Worm (Caenorhabditis elegans) whole organism, L3 larva: ENCODE data around the gene smut-1.

Experiments used
- R02D3.7 ChIP-seq: fragments of 150-350 bp; optimal IDR thresholded peaks from 2 replicates; lab custom pipeline; 2014; ENCODE audit warnings: missing biosample characterization, missing genetic modification characterization
- aly-2 ChIP-seq: fragments of 150-350 bp; optimal IDR thresholded peaks from 2 replicates; lab custom pipeline; 2014; ENCODE audit warnings: missing biosample characterization, missing genetic modification characterization
- ceh-28 ChIP-seq: fragments of 150-350 bp; optimal IDR thresholded peaks from 2 replicates; lab custom pipeline; 2014; ENCODE audit warnings: missing biosample characterization, missing genetic modification reagents, missing genetic modification characterization
- ceh-82 ChIP-seq: fragments of 150-350 bp; optimal IDR thresholded peaks from 2 replicates; lab custom pipeline; 2014; ENCODE audit warnings: missing biosample characterization, missing genetic modification characterization
- daf-12 ChIP-seq: fragments of 150-350 bp; optimal IDR thresholded peaks from 2 replicates; lab custom pipeline; 2014; ENCODE audit warnings: missing biosample characterization, missing genetic modification reagents, missing genetic modification characterization
- egl-27 ChIP-seq: sonication (generic microtip); optimal IDR thresholded peaks from 4 replicates; lab custom pipeline; 2017; ENCODE audit warnings: missing biosample characterization, missing genetic modification reagents, missing genetic modification characterization
- egl-5 ChIP-seq: fragments of 150-350 bp; optimal IDR thresholded peaks from 2 replicates; lab custom pipeline; 2017; ENCODE audit warnings: missing biosample characterization, missing genetic modification reagents, missing genetic modification characterization, inconsistent platforms
- elt-3 ChIP-seq, 3 experiments: fragments of 150-350 bp in 1 of 3; sonication (generic microtip) in 2 of 3; optimal IDR thresholded peaks; 2 replicates in 2 of 3; 4 replicates in 1 of 3; lab custom pipeline; 2014 to 2017; ENCODE audit warnings: missing biosample characterization in 3 of 3, missing genetic modification characterization in 3 of 3
- eor-1 ChIP-seq, 2 experiments: fragments of 150-350 bp; optimal IDR thresholded peaks; 2 replicates each; lab custom pipeline; 2014 to 2018; ENCODE audit warnings: missing biosample characterization in 2 of 2, missing genetic modification characterization in 2 of 2
- fkh-10 ChIP-seq: sonication (generic microtip); optimal IDR thresholded peaks from 2 replicates; lab custom pipeline; 2017; ENCODE audit warnings: missing biosample characterization, missing genetic modification reagents, missing genetic modification characterization
- fos-1 ChIP-seq: fragments of 150-350 bp; optimal IDR thresholded peaks from 2 replicates; lab custom pipeline; 2014; ENCODE audit warnings: missing biosample characterization, missing genetic modification characterization
- hmg-11 ChIP-seq: sonication (generic microtip); optimal IDR thresholded peaks from 2 replicates; lab custom pipeline; 2016; ENCODE audit warnings: missing genetic modification characterization, missing compliant biosample characterization
- jun-1 ChIP-seq: fragments of 150-350 bp; optimal IDR thresholded peaks from 2 replicates; lab custom pipeline; 2014; ENCODE audit warnings: missing biosample characterization, missing genetic modification reagents, missing genetic modification characterization
- lin-15B ChIP-seq: fragments of 150-350 bp; optimal IDR thresholded peaks from 2 replicates; lab custom pipeline; 2014; ENCODE audit warnings: missing biosample characterization, missing genetic modification characterization
- lin-39 ChIP-seq: fragments of 150-350 bp; optimal IDR thresholded peaks from 2 replicates; lab custom pipeline; 2018; ENCODE audit warnings: missing biosample characterization, missing genetic modification reagents, missing genetic modification characterization
- lsy-12 ChIP-seq: sonication (generic microtip); optimal IDR thresholded peaks from 2 replicates; lab custom pipeline; 2016; ENCODE audit warnings: mild to moderate bottlenecking, missing genetic modification characterization, missing compliant biosample characterization
- mdl-1 ChIP-seq: fragments of 150-350 bp; optimal IDR thresholded peaks from 2 replicates; lab custom pipeline; 2014; ENCODE audit warnings: missing biosample characterization, missing genetic modification characterization
- mml-1 ChIP-seq: fragments of 150-350 bp; sonication (generic microtip); optimal IDR thresholded peaks from 3 replicates; lab custom pipeline; 2014; ENCODE audit warnings: missing biosample characterization, missing genetic modification characterization
- nfya-1 ChIP-seq: sonication (generic microtip); optimal IDR thresholded peaks from 2 replicates; lab custom pipeline; 2017; ENCODE audit warnings: missing genetic modification characterization, mild to moderate bottlenecking, missing compliant biosample characterization, antibody characterized with exemption, moderate library complexity; ENCODE audit not compliant: insufficient read depth
- nhr-11 ChIP-seq: fragments of 150-350 bp; optimal IDR thresholded peaks from 2 replicates; lab custom pipeline; 2014; ENCODE audit warnings: missing biosample characterization, missing genetic modification characterization
- nhr-12 ChIP-seq: fragments of 150-350 bp; optimal IDR thresholded peaks from 2 replicates; lab custom pipeline; 2014; ENCODE audit warnings: missing biosample characterization, missing genetic modification characterization
- nhr-23 ChIP-seq: fragments of 150-350 bp; optimal IDR thresholded peaks from 2 replicates; lab custom pipeline; 2014; ENCODE audit warnings: missing biosample characterization, missing genetic modification reagents, missing genetic modification characterization
- nhr-25 ChIP-seq: sonication (generic microtip); optimal IDR thresholded peaks from 2 replicates; lab custom pipeline; 2017; ENCODE audit warnings: missing biosample characterization, missing genetic modification characterization
- nhr-28 ChIP-seq: fragments of 150-350 bp; optimal IDR thresholded peaks from 2 replicates; lab custom pipeline; 2014; ENCODE audit warnings: missing biosample characterization, missing genetic modification characterization
- nhr-67 ChIP-seq: fragments of 150-350 bp; optimal IDR thresholded peaks from 2 replicates; lab custom pipeline; 2014; ENCODE audit warnings: missing biosample characterization, missing genetic modification characterization
- nhr-77 ChIP-seq: fragments of 150-350 bp; optimal IDR thresholded peaks from 2 replicates; lab custom pipeline; 2014; ENCODE audit warnings: missing biosample characterization, missing genetic modification characterization
- pha-4 ChIP-seq: fragments of 150-350 bp; optimal IDR thresholded peaks from 2 replicates; lab custom pipeline; 2014; ENCODE audit warnings: missing biosample characterization, missing genetic modification reagents, missing genetic modification characterization
- sea-2 ChIP-seq: fragments of 150-350 bp; sonication (generic microtip); optimal IDR thresholded peaks from 4 replicates; lab custom pipeline; 2014; ENCODE audit warnings: missing biosample characterization, missing genetic modification reagents, missing genetic modification characterization
- skn-1 ChIP-seq: fragments of 150-350 bp; optimal IDR thresholded peaks from 2 replicates; lab custom pipeline; 2014; ENCODE audit warnings: missing biosample characterization, missing genetic modification characterization
- tbx-2 ChIP-seq: sonication (generic microtip); optimal IDR thresholded peaks from 2 replicates; lab custom pipeline; 2016; ENCODE audit warnings: mild to moderate bottlenecking, missing genetic modification characterization, missing compliant biosample characterization
- unc-62 ChIP-seq: fragments of 150-350 bp; sonication (generic microtip); optimal IDR thresholded peaks from 4 replicates; lab custom pipeline; 2014; ENCODE audit warnings: missing biosample characterization, missing genetic modification reagents, missing genetic modification characterization
- ztf-11 ChIP-seq: fragments of 150-350 bp; optimal IDR thresholded peaks from 2 replicates; lab custom pipeline; 2014; ENCODE audit warnings: missing biosample characterization, missing genetic modification characterization
- ztf-4 ChIP-seq: fragments of 150-350 bp; optimal IDR thresholded peaks from 2 replicates; lab custom pipeline; 2014; ENCODE audit warnings: missing biosample characterization, missing genetic modification characterization

The smut-1 gene

ce11 chrV:6112823-6113222 lies 15.9 kb downstream of the smut-1 start, which contains the start of gene F17A9.5:
Gene F17A9.5, minus strand, starts transcription at chrV:6112997.
- no peak for TF ChIP-seq skn-1 (tag; lab: Kevin White, UChicago)
- no peak for TF ChIP-seq fos-1
- TF ChIP-seq aly-2 (tag; lab: Kevin White, UChicago): no peak
- TF ChIP-seq nfya-1 (tag; lab: Kevin White, UChicago): no peak

DNA sequence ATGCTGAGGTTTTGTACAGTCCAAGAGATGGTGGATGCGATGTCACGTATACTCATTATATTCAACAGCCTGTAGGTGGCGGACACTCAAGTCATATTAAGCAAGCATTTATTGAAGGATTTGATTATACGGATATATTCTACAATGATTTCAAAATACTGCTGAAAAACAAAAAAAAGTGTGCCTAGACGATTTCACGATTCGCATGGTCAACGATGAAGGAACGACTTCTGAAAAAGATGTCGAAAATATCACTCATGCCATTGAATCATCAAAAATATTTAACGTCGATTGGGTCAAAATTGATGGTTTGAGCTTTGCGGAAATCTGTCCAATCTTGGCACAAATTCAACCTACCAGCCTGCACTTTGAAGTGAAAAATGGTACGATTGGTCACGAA lies 20.1 kb downstream of the smut-1 start:
- TF ChIP-seq pha-4 (no peak), lin-15B (tag; lab: Kevin White, UChicago) (no peak), lin-39 (tag; lab: Kevin White, UChicago) (no peak), lsy-12 (tag; lab: Kevin White, UChicago) (no peak)

ce11 chrV:6120156-6120879 lies 23.4 kb downstream of the smut-1 start, which contains the start of gene ceh-49:
Gene ceh-49, minus strand, starts transcription at chrV:6120206.
- TF ChIP-seq tbx-2 (tag; lab: Kevin White, UChicago): no peak
- no peak for TF ChIP-seq ceh-28
- TF ChIP-seq skn-1 (tag; lab: Kevin White, UChicago): no peak
- TF ChIP-seq nfya-1 (tag; lab: Kevin White, UChicago): no peak
- TF ChIP-seq mml-1 (tag; lab: Kevin White, UChicago): no peak
- TF ChIP-seq fkh-10 (GFP tag; lab: Kevin White, UChicago): no peak
- TF ChIP-seq sea-2 (GFP tag; lab: Kevin White, UChicago): no peak
- TF ChIP-seq egl-5: no peak
- no peak for TF ChIP-seq nhr-25 (tag; lab: Kevin White, UChicago)
- TF ChIP-seq ztf-11 (tag; lab: Kevin White, UChicago): no peak
- TF ChIP-seq fos-1: no peak
- TF ChIP-seq hmg-11: no peak
- no peak for TF ChIP-seq mdl-1 (tag; lab: Kevin White, UChicago)
- TF ChIP-seq nhr-28 (tag; lab: Kevin White, UChicago): no peak
- no peak for TF ChIP-seq pha-4
- TF ChIP-seq nhr-12 (tag; lab: Kevin White, UChicago): no peak
- TF ChIP-seq nhr-67 (tag; lab: Kevin White, UChicago): no peak

ce11 chrV:6121659-6122058 lies 24.8 kb downstream of the smut-1 start:
- TF ChIP-seq nhr-77 (tag; lab: Kevin White, UChicago) (no peak), aly-2 (tag; lab: Kevin White, UChicago) (no peak), nhr-23 (tag; lab: Kevin White, UChicago) (no peak), eor-1 (tag; optimal IDR thresholded peaks at IDR 0.05; lab: Kevin White, UChicago) (no peak), elt-3 (tag; optimal IDR thresholded peaks at IDR 0.05; lab: Kevin White, UChicago) (no peak), daf-12 (tag; lab: Kevin White, UChicago) (no peak), mml-1 (tag; lab: Kevin White, UChicago) (no peak), sea-2 (GFP tag; lab: Kevin White, UChicago) (no peak), nhr-12 (tag; lab: Kevin White, UChicago) (no peak), nhr-67 (tag; lab: Kevin White, UChicago) (no peak), nhr-11 (tag; lab: Kevin White, UChicago) (no peak), R02D3.7 (tag; lab: Kevin White, UChicago) (no peak)

DNA sequence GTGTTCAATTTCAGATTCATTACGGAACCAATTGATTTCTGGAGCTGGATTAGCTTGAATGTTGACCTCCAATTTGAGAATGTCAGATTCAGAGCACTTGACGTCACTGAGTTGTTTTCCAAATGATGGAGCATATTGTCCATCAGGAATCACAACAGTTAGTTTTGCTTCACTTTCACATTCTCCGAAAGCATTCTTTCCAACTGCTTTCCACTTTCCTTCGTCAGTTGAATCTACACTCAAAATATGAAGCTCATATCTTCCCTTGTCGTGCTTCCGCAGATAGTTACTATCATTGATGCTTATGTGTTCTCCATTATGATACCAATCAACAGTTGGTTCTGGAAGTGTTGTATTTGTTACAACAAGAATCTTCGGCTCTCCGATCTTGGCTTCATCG lies 31.4 kb downstream of the smut-1 start:
- TF ChIP-seq egl-27 (tag; lab: Kevin White, UChicago) (no peak), lsy-12 (tag; lab: Kevin White, UChicago) (no peak), elt-3 (tag; optimal IDR thresholded peaks at IDR 0.05; lab: Kevin White, UChicago) (no peak), daf-12 (tag; lab: Kevin White, UChicago) (no peak), ceh-82 (tag; lab: Kevin White, UChicago) (no peak)

DNA sequence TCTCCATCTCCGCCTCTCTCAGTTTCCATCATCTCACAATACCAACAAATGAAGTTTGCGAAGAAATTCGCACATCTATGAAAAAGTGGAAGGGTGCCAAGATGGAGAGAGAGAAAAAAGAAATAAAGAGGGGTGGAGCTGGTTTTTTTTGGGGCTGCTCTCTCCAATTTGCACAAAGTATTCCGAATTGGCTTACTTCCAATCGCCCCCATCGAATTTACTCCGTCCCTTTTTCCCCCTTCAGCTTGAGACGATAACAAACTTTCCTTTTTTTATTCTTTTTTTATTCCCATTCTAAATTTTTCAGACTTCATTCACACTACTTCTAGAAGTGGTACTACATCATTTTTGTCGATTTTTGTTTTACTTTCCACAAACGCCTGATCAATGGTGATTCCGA lies 34.2 kb downstream of the smut-1 start, which contains the start of gene exp-2:
TSS of gene exp-2 (plus strand) at position 301 of the 400 bp plus-strand sequence.
- TF ChIP-seq ztf-4 (no peak), jun-1 (tag; lab: Kevin White, UChicago) (no peak), unc-62 (no peak), eor-1 (tag; optimal IDR thresholded peaks at IDR 0.05; lab: Kevin White, UChicago) (no peak), lin-15B (tag; lab: Kevin White, UChicago) (no peak)
